Fruit fly (Drosophila melanogaster): ENCODE data around the gene CYLD.

CYLD gene

DNA sequence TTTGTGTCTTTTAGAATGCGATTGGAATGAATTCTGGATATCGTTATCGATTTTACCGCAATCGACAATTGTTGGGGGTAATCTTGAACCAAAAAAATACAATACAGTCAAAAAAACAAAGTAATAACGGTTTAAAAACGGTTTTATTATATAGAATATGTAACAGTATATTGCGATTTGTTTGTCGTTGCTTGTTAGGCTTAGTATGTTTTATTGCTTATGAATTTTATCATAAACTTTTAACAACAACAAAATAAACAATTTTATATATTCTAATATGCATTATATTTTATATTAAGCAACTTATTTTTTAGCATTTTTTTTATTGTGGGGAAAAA, at the start of gene CYLD (continued):
- TF ChIP-seq salm (tag; optimal IDR thresholded peaks at IDR 0.05) (peak; percentile 63), ham (GFP tag; IDR thresholded peaks at IDR 0.05) (no peak), CG6813 (GFP tag; optimal IDR thresholded peaks at IDR 0.05) (no peak), gro (GFP tag; optimal IDR thresholded peaks at IDR 0.05) (no peak), fd96Cb (tag; optimal IDR thresholded peaks at IDR 0.05) (peak; percentile 54), fd64A (GFP tag; optimal IDR thresholded peaks at IDR 0.05) (no peak), Ada2b (GFP tag; IDR thresholded peaks at IDR 0.05) (peak; percentile 40; the same call in 1 of the 2 replicates), Hmr (GFP tag; optimal IDR thresholded peaks at IDR 0.05) (no peak), ash1 (GFP tag; optimal IDR thresholded peaks at IDR 0.05) (no peak), NK7.1 (GFP tag; optimal IDR thresholded peaks at IDR 0.05) (no peak), insv (GFP tag; optimal IDR thresholded peaks at IDR 0.05) (no peak), CG2678 (tag; optimal IDR thresholded peaks at IDR 0.05) (peak; percentile 83), CG18599 (GFP tag; optimal IDR thresholded peaks at IDR 0.05) (no peak), CG32772 (GFP tag; IDR thresholded peaks at IDR 0.05) (no peak), exex (tag; optimal IDR thresholded peaks at IDR 0.05) (no peak), Fer1 (GFP tag; optimal IDR thresholded peaks at IDR 0.05) (peak; percentile 67), ab (GFP tag; optimal IDR thresholded peaks at IDR 0.05) (no peak), CG5953 (GFP tag; IDR thresholded peaks at IDR 0.05) (no peak), D (optimal IDR thresholded peaks at IDR 0.05) (no peak), D (GFP tag; optimal IDR thresholded peaks at IDR 0.05) (peak; percentile 29), aop (GFP tag; IDR thresholded peaks at IDR 0.05) (no peak), gt (GFP tag; IDR thresholded peaks at IDR 0.05) (no peak), gcm (GFP tag; optimal IDR thresholded peaks at IDR 0.05) (peak; percentile 73), CG10274 (GFP tag; optimal IDR thresholded peaks at IDR 0.05) (no peak), Lpt (GFP tag; optimal IDR thresholded peaks at IDR 0.05) (no peak), Tbp (GFP tag; optimal IDR thresholded peaks at IDR 0.05) (no peak), CG9817 (tag; optimal IDR thresholded peaks at IDR 0.05) (no peak), ewg (GFP tag; optimal IDR thresholded peaks at IDR 0.05) (no peak), pho (GFP tag; optimal IDR thresholded peaks at IDR 0.05) (peak; percentile 18), CG8924 (tag; optimal IDR thresholded peaks at IDR 0.05) (peak; percentile 83), Hey (tag; optimal IDR thresholded peaks at IDR 0.05) (no peak), seq (GFP tag; IDR thresholded peaks at IDR 0.05) (peak; percentile 41; the same call in 1 of the 2 replicates), CG14667 (GFP tag; IDR thresholded peaks at IDR 0.05) (no peak), chn (GFP tag; optimal IDR thresholded peaks at IDR 0.05) (no peak), sr (GFP tag; IDR thresholded peaks at IDR 0.05) (no peak), ap (GFP tag; IDR thresholded peaks at IDR 0.05) (no peak; the same call in 1 of the 2 replicates), usp (GFP tag; optimal IDR thresholded peaks at IDR 0.05) (no peak), bbx (GFP tag; IDR thresholded peaks at IDR 0.05; ENCODE audit: partially characterized antibody) (no peak), nerfin-2 (GFP tag; IDR thresholded peaks at IDR 0.05; ENCODE audit: partially characterized antibody) (no peak), Hsf (GFP tag; optimal IDR thresholded peaks at IDR 0.05) (peak; percentile 58), wek (GFP tag; optimal IDR thresholded peaks at IDR 0.05) (peak; percentile 97), Ssrp (tag; optimal IDR thresholded peaks at IDR 0.05) (peak; percentile 63), CG12104 (GFP tag; optimal IDR thresholded peaks at IDR 0.05) (peak; percentile 15), dpn (GFP tag; optimal IDR thresholded peaks at IDR 0.05) (peak; percentile 24 to 73), CG34422 (GFP tag; IDR thresholded peaks at IDR 0.05) (no peak; the same call in 2 of the 3 replicates), CG3847 (GFP tag; IDR thresholded peaks at IDR 0.05) (no peak), CG2889 (GFP tag; IDR thresholded peaks at IDR 0.05) (no peak), CG14860 (GFP tag; IDR thresholded peaks at IDR 0.05; ENCODE audit: partially characterized antibody) (no peak; the same call in 2 of the 3 replicates), BEAF-32 (GFP tag; optimal IDR thresholded peaks at IDR 0.05) (peak; percentile 15), CG9437 (GFP tag; optimal IDR thresholded peaks at IDR 0.05) (peak; percentile 50), CG13894 (tag; optimal IDR thresholded peaks at IDR 0.05) (peak; percentile 58), tx (GFP tag; optimal IDR thresholded peaks at IDR 0.05) (peak; percentile 25)
